Worm (Caenorhabditis elegans) whole organism, L2 larva: Measurements from ENCODE around the gene tftc-3.

ENCODE experiments used
- ama-1 ChIP-seq: fragments of 150-350 bp; optimal IDR thresholded peaks from 2 replicates; lab custom pipeline; 2018; ENCODE audit warnings: inconsistent platforms
- ceh-82 ChIP-seq: fragments of 150-350 bp; optimal IDR thresholded peaks from 2 replicates; lab custom pipeline; 2014; ENCODE audit warnings: missing biosample characterization, missing genetic modification characterization
- egl-27 ChIP-seq: sonication (generic microtip); optimal IDR thresholded peaks from 3 replicates; lab custom pipeline; 2017; ENCODE audit warnings: missing biosample characterization, missing genetic modification reagents, missing genetic modification characterization
- mdl-1 ChIP-seq, 2 experiments: fragments of 150-350 bp in 1 of 2; sonication (generic microtip) in 1 of 2; optimal IDR thresholded peaks; 2 replicates each; lab custom pipeline; 2017; ENCODE audit warnings: missing biosample characterization in 2 of 2, missing genetic modification characterization in 2 of 2
- nhr-25 ChIP-seq: fragments of 150-350 bp; sonication (generic microtip); optimal IDR thresholded peaks from 3 replicates; lab custom pipeline; 2014; ENCODE audit warnings: missing biosample characterization, missing genetic modification characterization
- unc-39 ChIP-seq: fragments of 150-350 bp; optimal IDR thresholded peaks from 2 replicates; lab custom pipeline; 2014; ENCODE audit warnings: missing biosample characterization, missing genetic modification characterization
- unc-62 ChIP-seq: fragments of 150-350 bp; optimal IDR thresholded peaks from 2 replicates; lab custom pipeline; 2014; ENCODE audit warnings: missing biosample characterization, missing genetic modification reagents, missing genetic modification characterization
- zag-1 ChIP-seq: fragments of 150-350 bp; optimal IDR thresholded peaks from 2 replicates; lab custom pipeline; 2014; ENCODE audit warnings: missing biosample characterization, missing genetic modification characterization

- TF ChIP-seq ceh-82 (tag; lab: Kevin White, UChicago), result no peak
- no peak for TF ChIP-seq unc-62 (GFP tag; lab: Kevin White, UChicago)
- peak; percentile 25 for TF ChIP-seq ama-1
- no peak for TF ChIP-seq unc-39 (tag; lab: Kevin White, UChicago)
- no peak for TF ChIP-seq zag-1
- TF ChIP-seq nhr-25, result peak; percentile 66
- TF ChIP-seq egl-27 (tag; lab: Kevin White, UChicago), result no peak
- TF ChIP-seq mdl-1 (tag; optimal IDR thresholded peaks at IDR 0.05; lab: Kevin White, UChicago), result no peak
These were observed 5.2 kb downstream of the tftc-3 start, which contains the start of the genes ZK856.19 and ZK856.11 for ce11 chrV:10204863-10205338.
